Worm (Caenorhabditis elegans): ENCODE measurements around the gene elo-3.

ce11 chrIV:7233566-7234014, 3.9 kb upstream of the elo-3 start:
- TF ChIP-seq flt-1 (GFP tag; IDR thresholded peaks at IDR 0.05) (no peak), cog-1 (tag; optimal IDR thresholded peaks at IDR 0.05) (no peak), klf-2 (GFP tag; conservative IDR thresholded peaks at IDR 0.05) (no peak), med-1 (GFP tag; optimal IDR thresholded peaks at IDR 0.05; ENCODE audit: insufficient read depth) (no peak), tab-1 (GFP tag; IDR thresholded peaks at IDR 0.05) (no peak), ref-1 (GFP tag; conservative IDR thresholded peaks at IDR 0.05) (no peak), ztf-23 (GFP tag; IDR thresholded peaks at IDR 0.05) (no peak), ztf-29 (GFP tag; IDR thresholded peaks at IDR 0.05) (no peak)

All from whole organism, midembryonic.